Worm (Caenorhabditis elegans): ENCODE measurements around the gene gcy-4.

The gcy-4 gene

DNA sequence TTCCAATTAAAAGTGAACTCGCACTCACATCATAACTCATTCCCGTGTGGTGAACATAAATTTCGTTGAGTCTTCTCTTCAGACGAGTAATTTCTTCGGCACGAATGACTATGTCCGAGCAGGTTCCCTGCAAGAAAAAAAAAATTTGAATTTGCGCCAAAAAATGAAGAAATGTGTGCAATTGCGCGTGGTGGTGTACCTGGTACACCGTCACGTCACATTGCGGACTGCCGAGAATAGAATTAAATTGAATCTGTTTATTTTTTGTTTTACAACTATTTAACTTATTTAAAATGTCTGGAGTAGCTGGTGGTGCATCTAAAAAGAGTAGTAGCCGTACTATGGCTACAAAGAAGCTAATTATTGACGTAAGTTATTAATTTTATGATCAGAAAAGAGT is 7.7 kb downstream of the gcy-4 start, which contains the start of gene mdt-22 (continued):
- TF ChIP-seq madf-6 (GFP tag; IDR thresholded peaks at IDR 0.05) (peak; percentile 83), F33H1.4 (GFP tag; IDR thresholded peaks at IDR 0.05) (peak; percentile 60), snpc-1.3 (tag; optimal IDR thresholded peaks at IDR 0.05; ENCODE audit: insufficient read depth) (peak; percentile 26), rpc-1 (optimal IDR thresholded peaks at IDR 0.05) (no peak), rpc-1 (tag; optimal IDR thresholded peaks at IDR 0.05) (no peak), snpc-4 (GFP tag; optimal IDR thresholded peaks at IDR 0.05) (peak; percentile 19), snpc-4 (tag; optimal IDR thresholded peaks at IDR 0.05) (peak; percentile 42 to 70 (median 62)), ceh-40 (GFP tag; IDR thresholded peaks at IDR 0.05) (no peak), F55B11.4 (tag; optimal IDR thresholded peaks at IDR 0.05; ENCODE audit: borderline replicate concordance, insufficient read depth) (no peak), ceh-27 (GFP tag; optimal IDR thresholded peaks at IDR 0.05) (peak; percentile 64), F10E7.11 (tag; optimal IDR thresholded peaks at IDR 0.05) (no peak), Y53G8AR.9 (GFP tag; conservative IDR thresholded peaks at IDR 0.05) (no peak), nhr-80 (tag; optimal IDR thresholded peaks at IDR 0.05) (peak; percentile 26), ztf-26 (tag; optimal IDR thresholded peaks at IDR 0.05) (no peak), unc-130 (GFP tag; optimal IDR thresholded peaks at IDR 0.05) (no peak), attf-3 (GFP tag; conservative IDR thresholded peaks at IDR 0.05) (peak; percentile 55; the same call in 1 of the 2 replicates), xnd-1 (tag; optimal IDR thresholded peaks at IDR 0.05) (peak; percentile 45), tbp1 (GFP tag; optimal IDR thresholded peaks at IDR 0.05) (peak; percentile 72), F37B4.10 (GFP tag; IDR thresholded peaks at IDR 0.05) (no peak), madf-3 (GFP tag; IDR thresholded peaks at IDR 0.05) (peak; percentile 85), cebp-1 (GFP tag; IDR thresholded peaks at IDR 0.05) (peak; percentile 34; the same call in 1 of the 2 replicates), cebp-1 (tag; optimal IDR thresholded peaks at IDR 0.05) (peak; percentile 74), madf-8 (GFP tag; conservative IDR thresholded peaks at IDR 0.05) (peak; percentile 28; the same call in 1 of the 2 replicates), ceh-58 (GFP tag; IDR thresholded peaks at IDR 0.05) (no peak), T26A5.8 (tag; optimal IDR thresholded peaks at IDR 0.05) (peak; percentile 14), ztf-22 (GFP tag; optimal IDR thresholded peaks at IDR 0.05) (no peak), K12H6.12 (tag; optimal IDR thresholded peaks at IDR 0.05) (peak; percentile 50), K11D2.4 (GFP tag; IDR thresholded peaks at IDR 0.05) (peak; percentile 73), fkh-3 (tag; optimal IDR thresholded peaks at IDR 0.05) (no peak), athp-1 (tag; optimal IDR thresholded peaks at IDR 0.05) (peak; percentile 50), ztf-28 (GFP tag; IDR thresholded peaks at IDR 0.05) (no peak), tlf-1 (GFP tag; optimal IDR thresholded peaks at IDR 0.05) (peak; percentile 60), F39B2.1 (GFP tag; IDR thresholded peaks at IDR 0.05) (no peak), repo-1 (tag; optimal IDR thresholded peaks at IDR 0.05) (peak; percentile 77), aptf-3 (GFP tag; IDR thresholded peaks at IDR 0.05) (no peak), cebp-2 (GFP tag; IDR thresholded peaks at IDR 0.05) (no peak), attf-5 (GFP tag; optimal IDR thresholded peaks at IDR 0.05) (peak; percentile 64), mxl-1 (tag; optimal IDR thresholded peaks at IDR 0.05) (no peak)

DNA sequence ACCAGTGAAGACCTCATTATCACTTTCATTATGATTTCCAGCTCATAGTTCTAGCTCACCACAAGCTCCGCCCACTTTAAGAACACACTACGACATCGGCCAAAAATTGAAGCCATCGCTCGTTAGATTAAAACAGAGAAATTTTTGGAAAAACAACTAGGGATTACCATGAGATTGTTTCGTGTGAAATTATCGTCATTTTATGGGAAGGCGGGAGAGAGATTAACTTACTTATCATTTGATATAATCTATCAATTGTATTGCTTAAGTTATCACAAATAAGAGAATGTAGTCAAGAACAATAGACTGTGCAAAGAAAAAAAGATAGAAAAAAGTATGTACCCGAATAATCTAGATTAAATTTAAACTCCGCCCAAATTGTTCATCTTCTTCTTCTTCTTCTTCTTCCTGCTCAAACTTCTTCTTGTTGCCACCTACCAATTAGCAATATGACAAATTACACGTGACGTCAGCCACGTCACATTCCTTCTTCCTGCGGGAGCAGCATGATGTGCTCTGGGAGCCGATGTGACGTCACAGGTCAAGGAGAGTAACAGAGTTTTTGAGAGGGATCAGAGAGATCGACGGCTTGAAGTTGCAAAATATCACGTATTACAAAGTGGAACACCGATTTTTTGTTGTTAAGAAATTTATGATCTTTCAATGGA is 8.4 kb downstream of the gcy-4 start, which contains the start of gene nep-26:
Gene nep-26, minus strand, starts transcription at position 51 of the 668 bp plus-strand sequence.
- 0 out of 2 replicates have a peak, but pooled peaks have one; percentile 25 for TF ChIP-seq K11D2.4 (GFP tag; IDR thresholded peaks at IDR 0.05)
- TF ChIP-seq hsf-1 (GFP tag; IDR thresholded peaks at IDR 0.05): 0 out of 2 replicates have a peak, but pooled peaks have one; percentile 17
- TF ChIP-seq F55B11.4 (tag; optimal IDR thresholded peaks at IDR 0.05; ENCODE audit: borderline replicate concordance, insufficient read depth): no peak
- no peak for TF ChIP-seq ztf-6 (GFP tag; IDR thresholded peaks at IDR 0.05)
